Fruit fly (Drosophila melanogaster) whole organism, embryonic: ENCODE measurements around the gene Ask1.
A peak's percentile ranks its signal among the peaks of the same experiment; 100 is the strongest.

Experiments used
- CG11093 ChIP-seq: fragments of 200-800 bp; sonication (Bioruptor generic); IDR thresholded peaks from 3 replicates; pipeline ENCODE4 v1.3.6; 2022; ENCODE audit warnings: missing biosample characterization, missing genetic modification characterization
- CG12219 ChIP-seq: fragments of 200-800 bp; sonication (Bioruptor generic); optimal IDR thresholded peaks from 3 replicates; lab custom pipeline; 2018; ENCODE audit warnings: missing biosample characterization, mild to moderate bottlenecking, missing genetic modification characterization
- CG14014 ChIP-seq: fragments of 200-800 bp; sonication (Bioruptor generic); IDR thresholded peaks from 2 replicates; pipeline ENCODE4 v1.3.6; 2022; ENCODE audit warnings: missing biosample characterization, missing genetic modification characterization
- CG1602 ChIP-seq: fragments of 200-800 bp; sonication (Bioruptor generic); optimal IDR thresholded peaks from 3 replicates; lab custom pipeline; 2016; ENCODE audit warnings: missing biosample characterization, missing genetic modification characterization
- CG17385 ChIP-seq: fragments of 200-800 bp; sonication (Bioruptor generic); optimal IDR thresholded peaks from 3 replicates; lab custom pipeline; 2018; ENCODE audit warnings: missing biosample characterization, mild to moderate bottlenecking, missing genetic modification characterization
- CG18262 ChIP-seq: fragments of 200-800 bp; optimal IDR thresholded peaks from 3 replicates; lab custom pipeline; 2019; ENCODE audit warnings: missing biosample characterization, mild to moderate bottlenecking, missing genetic modification characterization, moderate library complexity
- CG2202 ChIP-seq: fragments of 200-800 bp; sonication (Bioruptor generic); optimal IDR thresholded peaks from 2 replicates; lab custom pipeline; 2018; ENCODE audit warnings: missing biosample characterization, mild to moderate bottlenecking, missing genetic modification characterization
- CG2875 ChIP-seq: fragments of 200-800 bp; sonication (Bioruptor generic); optimal IDR thresholded peaks from 2 replicates; lab custom pipeline; 2017; ENCODE audit warnings: missing biosample characterization, mild to moderate bottlenecking, missing genetic modification characterization, missing genetic modification reagents
- CG31441 ChIP-seq: fragments of 200-800 bp; sonication (Bioruptor generic); IDR thresholded peaks from 2 replicates; pipeline ENCODE4 v1.3.6; 2022; ENCODE audit warnings: missing biosample characterization, missing genetic modification characterization
- CG3838 ChIP-seq: fragments of 200-800 bp; sonication (Bioruptor generic); optimal IDR thresholded peaks from 3 replicates; lab custom pipeline; 2016; ENCODE audit warnings: missing biosample characterization, missing genetic modification characterization
- CG42726 ChIP-seq: fragments of 200-800 bp; sonication (Bioruptor generic); IDR thresholded peaks from 2 replicates; pipeline ENCODE4 v1.3.6; 2022; ENCODE audit warnings: missing biosample characterization, missing genetic modification characterization; ENCODE audit not compliant: partially characterized antibody
- CG4404 ChIP-seq: fragments of 200-800 bp; sonication (Bioruptor generic); IDR thresholded peaks from 2 replicates; pipeline ENCODE4 v1.3.6; 2022; ENCODE audit warnings: missing biosample characterization, missing genetic modification characterization
- CG4707 ChIP-seq: fragments of 200-800 bp; sonication (Bioruptor generic); optimal IDR thresholded peaks from 2 replicates; lab custom pipeline; 2018; ENCODE audit warnings: missing biosample characterization, mild to moderate bottlenecking, missing genetic modification characterization, moderate library complexity
- CG6654 ChIP-seq: fragments of 200-800 bp; sonication (Bioruptor generic); optimal IDR thresholded peaks from 2 replicates; lab custom pipeline; 2017; ENCODE audit warnings: missing biosample characterization, mild to moderate bottlenecking, missing genetic modification characterization
- CG7745 ChIP-seq: fragments of 200-800 bp; sonication (Bioruptor generic); optimal IDR thresholded peaks from 2 replicates; lab custom pipeline; 2018; ENCODE audit warnings: missing biosample characterization, mild to moderate bottlenecking, missing genetic modification characterization, moderate library complexity
- CG7786 ChIP-seq: fragments of 200-800 bp; sonication (Bioruptor generic); optimal IDR thresholded peaks from 2 replicates; lab custom pipeline; 2016; ENCODE audit warnings: missing biosample characterization, missing genetic modification characterization
- CG8359 ChIP-seq: fragments of 200-800 bp; sonication (Bioruptor generic); optimal IDR thresholded peaks from 2 replicates; lab custom pipeline; 2017; ENCODE audit warnings: missing biosample characterization, mild to moderate bottlenecking, missing genetic modification characterization, borderline replicate concordance
- CG8944 ChIP-seq: fragments of 200-800 bp; sonication (Bioruptor generic); optimal IDR thresholded peaks from 3 replicates; lab custom pipeline; 2016; ENCODE audit warnings: missing biosample characterization, missing genetic modification characterization
- CG9215 ChIP-seq: fragments of 200-800 bp; sonication (Bioruptor generic); IDR thresholded peaks from 2 replicates; pipeline ENCODE4 v1.3.6; 2022; ENCODE audit warnings: missing biosample characterization, missing genetic modification characterization
- CG9727 ChIP-seq: fragments of 200-800 bp; sonication (Bioruptor generic); optimal IDR thresholded peaks from 3 replicates; lab custom pipeline; 2017; ENCODE audit warnings: missing biosample characterization, mild to moderate bottlenecking, missing genetic modification characterization
- D ChIP-seq, 2 experiments: fragments of 200-800 bp in 1 of 2; fragments of >200 bp in 1 of 2; sonication (Bioruptor generic) in 1 of 2; optimal IDR thresholded peaks; 2 replicates in 1 of 2; 3 replicates in 1 of 2; lab custom pipeline; 2017; ENCODE audit warnings: mild to moderate bottlenecking in 1 of 2, missing biosample characterization in 1 of 2, missing genetic modification characterization in 1 of 2, missing genetic modification reagents in 1 of 2
- Dip3 ChIP-seq: fragments of 200-800 bp; sonication (Bioruptor generic); optimal IDR thresholded peaks from 3 replicates; lab custom pipeline; 2016; ENCODE audit warnings: missing biosample characterization, missing genetic modification characterization
- E2f2 ChIP-seq: fragments of 200-800 bp; sonication (Bioruptor generic); IDR thresholded peaks from 2 replicates; pipeline ENCODE4 v1.3.6; 2022; ENCODE audit warnings: missing biosample characterization, missing genetic modification characterization
- HLH4C ChIP-seq: fragments of 200-800 bp; sonication (Bioruptor generic); IDR thresholded peaks from 3 replicates; pipeline ENCODE4 v1.3.6; 2022; ENCODE audit warnings: missing biosample characterization, missing genetic modification characterization; ENCODE audit not compliant: partially characterized antibody
- Nf-YC ChIP-seq: fragments of 200-800 bp; optimal IDR thresholded peaks from 3 replicates; lab custom pipeline; 2019; ENCODE audit warnings: missing biosample characterization, mild to moderate bottlenecking, missing genetic modification characterization, moderate library complexity
- PHDP ChIP-seq: fragments of 200-800 bp; sonication (Bioruptor generic); optimal IDR thresholded peaks from 3 replicates; lab custom pipeline; 2018; ENCODE audit warnings: missing biosample characterization, mild to moderate bottlenecking, missing genetic modification characterization, moderate library complexity
- Rfx ChIP-seq: fragments of 200-800 bp; sonication (Bioruptor generic); IDR thresholded peaks from 2 replicates; pipeline ENCODE4 v1.3.6; 2022; ENCODE audit warnings: missing biosample characterization, missing genetic modification characterization
- Stat92E ChIP-seq, 3 experiments: fragments of >200 bp in 2 of 3; fragments of 200-800 bp in 1 of 3; sonication (Bioruptor generic) in 1 of 3; optimal IDR thresholded peaks; 2 replicates each; lab custom pipeline; 2017 to 2019; ENCODE audit warnings: missing biosample characterization in 3 of 3, missing genetic modification characterization in 3 of 3, mild to moderate bottlenecking in 1 of 3, moderate library complexity in 1 of 3
- ase ChIP-seq: fragments of 200-800 bp; sonication (Bioruptor generic); IDR thresholded peaks from 3 replicates; pipeline ENCODE4 v1.3.6; 2022; ENCODE audit warnings: missing biosample characterization, missing genetic modification characterization
- cas ChIP-seq: fragments of 200-800 bp; sonication (Bioruptor generic); IDR thresholded peaks from 2 replicates; pipeline ENCODE4 v1.3.6; 2022; ENCODE audit warnings: missing biosample characterization, missing genetic modification characterization
- caup ChIP-seq: fragments of 200-800 bp; sonication (Bioruptor generic); optimal IDR thresholded peaks from 3 replicates; lab custom pipeline; 2017; ENCODE audit warnings: missing biosample characterization, mild to moderate bottlenecking, missing genetic modification characterization, moderate library complexity; ENCODE audit not compliant: severe bottlenecking
- cg ChIP-seq: fragments of 200-800 bp; sonication (Bioruptor generic); optimal IDR thresholded peaks from 3 replicates; lab custom pipeline; 2019; ENCODE audit warnings: missing biosample characterization, mild to moderate bottlenecking, missing genetic modification characterization, moderate library complexity
- dan ChIP-seq: fragments of 200-800 bp; sonication (Bioruptor generic); IDR thresholded peaks from 2 replicates; pipeline ENCODE4 v1.3.6; 2022; ENCODE audit warnings: missing biosample characterization, missing genetic modification characterization
- danr ChIP-seq: fragments of 200-800 bp; sonication (Bioruptor generic); IDR thresholded peaks from 2 replicates; pipeline ENCODE4 v1.3.6; 2022; ENCODE audit warnings: missing biosample characterization, missing genetic modification characterization
- dmrt11E ChIP-seq: fragments of 200-800 bp; sonication (Bioruptor generic); optimal IDR thresholded peaks from 3 replicates; lab custom pipeline; 2018; ENCODE audit warnings: missing biosample characterization, mild to moderate bottlenecking, missing genetic modification characterization, moderate library complexity
- grn ChIP-seq: fragments of 200-800 bp; sonication (Bioruptor generic); optimal IDR thresholded peaks from 3 replicates; lab custom pipeline; 2017; ENCODE audit warnings: missing biosample characterization, missing genetic modification characterization
- gsb-n ChIP-seq: fragments of 200-800 bp; sonication (Bioruptor generic); optimal IDR thresholded peaks from 3 replicates; lab custom pipeline; 2018; ENCODE audit warnings: missing biosample characterization, mild to moderate bottlenecking, missing genetic modification characterization
- gt ChIP-seq: fragments of 200-800 bp; sonication (Bioruptor generic); IDR thresholded peaks from 2 replicates; pipeline ENCODE4 v1.3.6; 2022; ENCODE audit warnings: missing biosample characterization, missing genetic modification characterization
- hb ChIP-seq: fragments of 200-800 bp; sonication (Bioruptor generic); IDR thresholded peaks from 3 replicates; pipeline ENCODE4 v1.3.6; 2022; ENCODE audit warnings: missing biosample characterization, missing genetic modification characterization; ENCODE audit not compliant: partially characterized antibody
- inv ChIP-seq: fragments of 200-800 bp; sonication (Bioruptor generic); IDR thresholded peaks from 2 replicates; pipeline ENCODE4 v1.3.6; 2022; ENCODE audit warnings: missing biosample characterization, missing genetic modification characterization; ENCODE audit not compliant: partially characterized antibody
- knrl ChIP-seq: fragments of 200-800 bp; sonication (Bioruptor generic); IDR thresholded peaks from 3 replicates; pipeline ENCODE4 v1.3.6; 2022; ENCODE audit warnings: missing biosample characterization, missing genetic modification characterization; ENCODE audit not compliant: partially characterized antibody
- nerfin-2 ChIP-seq: fragments of 200-800 bp; sonication (Bioruptor generic); IDR thresholded peaks from 2 replicates; pipeline ENCODE4 v1.3.6; 2022; ENCODE audit warnings: missing biosample characterization, missing genetic modification characterization; ENCODE audit not compliant: partially characterized antibody
- p53 ChIP-seq: fragments of 200-800 bp; sonication (Bioruptor generic); optimal IDR thresholded peaks from 2 replicates; lab custom pipeline; 2016; ENCODE audit warnings: missing biosample characterization, missing genetic modification characterization
- pita ChIP-seq: fragments of 200-800 bp; sonication (Bioruptor generic); optimal IDR thresholded peaks from 2 replicates; lab custom pipeline; 2017; ENCODE audit warnings: missing biosample characterization, mild to moderate bottlenecking, missing genetic modification characterization
- sens-2 ChIP-seq: fragments of 200-800 bp; sonication (Bioruptor generic); IDR thresholded peaks from 2 replicates; pipeline ENCODE4 v1.3.6; 2022; ENCODE audit warnings: missing biosample characterization, missing genetic modification characterization
- slou ChIP-seq: fragments of 200-800 bp; sonication (Bioruptor generic); optimal IDR thresholded peaks from 3 replicates; lab custom pipeline; 2016; ENCODE audit warnings: missing biosample characterization, missing genetic modification characterization
- ttk ChIP-seq: fragments of 200-800 bp; sonication (Bioruptor generic); IDR thresholded peaks from 2 replicates; pipeline ENCODE4 v2.1.2; 2022; ENCODE audit warnings: missing biosample characterization, missing genetic modification characterization
- z ChIP-seq: fragments of 200-800 bp; sonication (Bioruptor generic); IDR thresholded peaks from 3 replicates; pipeline ENCODE4 v1.3.6; 2022; ENCODE audit warnings: missing biosample characterization, missing genetic modification characterization

Gene Ask1

DNA sequence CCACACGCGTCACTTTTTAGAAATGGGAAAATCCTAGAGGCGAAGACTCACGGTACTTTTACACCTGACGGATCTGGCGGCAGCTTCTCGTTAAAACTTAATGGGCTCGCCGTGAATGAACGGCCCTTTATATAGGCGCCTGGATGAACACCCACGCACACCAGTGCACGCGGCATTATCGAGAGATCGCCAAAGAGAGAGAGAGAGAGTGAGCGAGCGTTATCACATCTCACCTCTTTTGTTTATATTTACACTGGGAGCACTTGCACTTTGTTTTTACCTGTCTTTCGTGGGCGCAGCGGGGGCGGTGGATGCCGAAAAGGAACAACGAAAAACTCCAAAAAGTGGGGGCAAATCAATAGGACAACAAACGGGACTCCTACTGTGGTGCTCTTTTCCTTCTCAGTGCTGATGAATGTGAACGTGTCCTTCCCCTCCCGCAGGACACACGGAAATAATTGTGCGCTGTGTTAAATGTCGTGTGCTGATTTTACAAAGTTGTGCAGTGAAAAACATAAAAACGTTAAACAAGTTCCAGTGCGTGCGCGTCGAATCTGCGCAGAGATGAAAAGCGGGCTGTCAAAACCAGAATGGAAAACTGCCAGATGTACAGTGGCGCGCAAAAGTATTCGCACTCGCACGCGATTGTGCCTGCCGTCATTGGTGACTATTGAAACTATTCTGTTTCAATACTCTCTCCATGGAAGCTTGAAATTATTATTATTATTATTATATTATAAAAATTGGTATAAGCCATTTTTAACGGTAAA, 4.2 kb upstream of the Ask1 start, which contains the start of gene Mrp5 (continued):
- TF ChIP-seq nerfin-2 (no peak), grn (GFP tag; lab: Kevin White, UChicago) (peak; percentile 71), gsb-n (tag; lab: Kevin White, UChicago) (no peak), CG12219 (GFP tag; lab: Kevin White, UChicago) (no peak), CG3838 (GFP tag; lab: Kevin White, UChicago) (no peak), pita (no peak), CG4404 (GFP tag; lab: Robert Waterston, UW) (no peak), Stat92E (GFP tag; optimal IDR thresholded peaks at IDR 0.05; lab: Kevin White, UChicago) (no peak), caup (GFP tag; lab: Kevin White, UChicago) (peak; percentile 13), CG6654 (no peak), HLH4C (GFP tag; lab: Robert Waterston, UW) (0 out of 3 replicates have a peak, but pooled peaks have one; percentile 46), CG1602 (GFP tag; lab: Kevin White, UChicago) (peak; percentile 37), dan (GFP tag; lab: Robert Waterston, UW) (no peak), CG11093 (GFP tag; lab: Robert Waterston, UW) (peak; percentile 54; the same call in 2 of the 3 replicates), CG7786 (GFP tag; lab: Kevin White, UChicago) (no peak), Nf-YC (no peak), CG7745 (tag; lab: Kevin White, UChicago) (no peak), cg (GFP tag; lab: Kevin White, UChicago) (peak; percentile 78), CG2875 (GFP tag; lab: Kevin White, UChicago) (no peak), CG9215 (GFP tag; lab: Robert Waterston, UW) (no peak), Dip3 (GFP tag; lab: Kevin White, UChicago) (no peak), CG8944 (GFP tag; lab: Kevin White, UChicago) (no peak), CG18262 (tag; lab: Kevin White, UChicago) (peak; percentile 31), hb (GFP tag; lab: Robert Waterston, UW) (no peak), CG14014 (GFP tag; lab: Robert Waterston, UW) (peak; percentile 53; the same call in 1 of the 2 replicates), E2f2 (GFP tag; lab: Robert Waterston, UW) (peak; percentile 26; the same call in 1 of the 2 replicates), ttk (0 out of 2 replicates have a peak, but pooled peaks have one; percentile 12), Rfx (peak; percentile 77), CG2202 (tag; lab: Kevin White, UChicago) (no peak), cas (GFP tag; lab: Robert Waterston, UW) (no peak), CG42726 (0 out of 2 replicates have a peak, but pooled peaks have one; percentile 7), CG4707 (GFP tag; lab: Kevin White, UChicago) (no peak), danr (no peak), D (optimal IDR thresholded peaks at IDR 0.05; lab: Kevin White, UChicago) (no peak), D (GFP tag; optimal IDR thresholded peaks at IDR 0.05; lab: Kevin White, UChicago) (peak; percentile 25), sens-2 (GFP tag; lab: Robert Waterston, UW) (0 out of 2 replicates have a peak, but pooled peaks have one; percentile 34), CG17385 (GFP tag; lab: Kevin White, UChicago) (peak; percentile 28), knrl (GFP tag; lab: Robert Waterston, UW) (no peak), CG9727 (no peak), p53 (GFP tag; lab: Kevin White, UChicago) (no peak), gt (no peak), ase (peak; percentile 53; the same call in 2 of the 3 replicates), slou (GFP tag; lab: Kevin White, UChicago) (no peak), dmrt11E (tag; lab: Kevin White, UChicago) (no peak), PHDP (tag; lab: Kevin White, UChicago) (peak; percentile 31), CG31441 (peak; percentile 39), CG8359 (GFP tag; lab: Kevin White, UChicago) (peak; percentile 7), z (GFP tag; lab: Robert Waterston, UW) (no peak), inv (no peak)
